Fruit fly (Drosophila melanogaster): Measurements from ENCODE around the gene pigeon.

The pigeon gene

DNA sequence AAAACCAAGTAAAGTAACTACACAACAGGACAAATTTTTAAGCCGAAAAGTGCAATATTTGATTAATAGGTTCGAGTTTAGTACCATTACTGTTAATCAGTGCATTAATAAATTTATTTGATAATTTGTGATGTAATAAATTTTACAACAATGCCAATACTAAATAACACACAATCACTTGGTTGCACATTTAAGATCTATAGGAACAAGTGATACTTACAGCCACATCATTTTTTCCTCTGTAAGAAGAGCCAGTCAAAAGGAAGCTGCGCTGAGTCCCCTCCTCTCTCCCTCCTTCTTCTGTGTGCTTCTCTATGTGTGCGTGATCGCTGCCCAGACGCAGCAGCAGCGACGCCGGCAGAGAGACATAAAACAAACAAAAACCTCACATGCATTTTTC is 49.1 kb upstream of the pigeon start (continued):
- TF ChIP-seq Xbp1 (GFP tag; optimal IDR thresholded peaks at IDR 0.05) (no peak), CG7928 (GFP tag; optimal IDR thresholded peaks at IDR 0.05) (no peak), bigmax (GFP tag; optimal IDR thresholded peaks at IDR 0.05) (no peak), CG12104 (GFP tag; optimal IDR thresholded peaks at IDR 0.05) (no peak), pros (GFP tag; optimal IDR thresholded peaks at IDR 0.05) (peak; percentile 34), CG12744 (GFP tag; optimal IDR thresholded peaks at IDR 0.05) (no peak), CG13424 (tag; optimal IDR thresholded peaks at IDR 0.05) (no peak), Gug (GFP tag; IDR thresholded peaks at IDR 0.05) (no peak), Spps (tag; optimal IDR thresholded peaks at IDR 0.05) (peak; percentile 30), dm (GFP tag; optimal IDR thresholded peaks at IDR 0.05) (no peak), Fer1 (GFP tag; optimal IDR thresholded peaks at IDR 0.05) (no peak), CG31388 (GFP tag; optimal IDR thresholded peaks at IDR 0.05) (no peak), bcd (GFP tag; optimal IDR thresholded peaks at IDR 0.05) (no peak), ro (GFP tag; IDR thresholded peaks at IDR 0.05) (no peak), CG6272 (GFP tag; IDR thresholded peaks at IDR 0.05) (no peak), CG10366 (GFP tag; IDR thresholded peaks at IDR 0.05) (no peak), CG15073 (GFP tag; optimal IDR thresholded peaks at IDR 0.05) (peak; percentile 36), CG3407 (GFP tag; optimal IDR thresholded peaks at IDR 0.05) (peak; percentile 1), ara (GFP tag; IDR thresholded peaks at IDR 0.05) (peak; percentile 58), CTCF (GFP tag; optimal IDR thresholded peaks at IDR 0.05) (no peak), CG12391 (tag; optimal IDR thresholded peaks at IDR 0.05) (peak; percentile 61), schlank (tag; optimal IDR thresholded peaks at IDR 0.05) (no peak), Max (GFP tag; optimal IDR thresholded peaks at IDR 0.05) (no peak), CoRest (tag; optimal IDR thresholded peaks at IDR 0.05) (peak; percentile 33), Dip3 (GFP tag; optimal IDR thresholded peaks at IDR 0.05) (no peak), slp2 (GFP tag; optimal IDR thresholded peaks at IDR 0.05) (no peak), CG7271 (tag; optimal IDR thresholded peaks at IDR 0.05) (no peak), lola (GFP tag; optimal IDR thresholded peaks at IDR 0.05) (peak in 1 of 3 experiments; percentile 80), CG4404 (GFP tag; IDR thresholded peaks at IDR 0.05) (peak; percentile 50; the same call in 1 of the 2 replicates), aop (GFP tag; IDR thresholded peaks at IDR 0.05) (no peak), CG8281 (tag; optimal IDR thresholded peaks at IDR 0.05) (no peak), dmrt11E (tag; optimal IDR thresholded peaks at IDR 0.05) (peak; percentile 89), D (optimal IDR thresholded peaks at IDR 0.05) (no peak), D (GFP tag; optimal IDR thresholded peaks at IDR 0.05) (peak; percentile 3), eve (GFP tag; optimal IDR thresholded peaks at IDR 0.05) (no peak), danr (GFP tag; IDR thresholded peaks at IDR 0.05) (no peak), CG10267 (tag; optimal IDR thresholded peaks at IDR 0.05) (peak; percentile 46), Jarid2 (GFP tag; optimal IDR thresholded peaks at IDR 0.05) (no peak), cas (GFP tag; IDR thresholded peaks at IDR 0.05) (no peak), Optix (GFP tag; IDR thresholded peaks at IDR 0.05) (no peak), CG2202 (tag; optimal IDR thresholded peaks at IDR 0.05) (peak; percentile 56), fd64A (GFP tag; optimal IDR thresholded peaks at IDR 0.05) (no peak), CG8478 (optimal IDR thresholded peaks at IDR 0.05) (no peak), HHEX (GFP tag; optimal IDR thresholded peaks at IDR 0.05) (no peak), CG2889 (GFP tag; IDR thresholded peaks at IDR 0.05) (no peak), CG9437 (GFP tag; optimal IDR thresholded peaks at IDR 0.05) (no peak), caup (GFP tag; optimal IDR thresholded peaks at IDR 0.05; ENCODE audit: severe bottlenecking) (no peak), esg (GFP tag; conservative IDR thresholded peaks at IDR 0.05) (no peak), ttk (GFP tag; IDR thresholded peaks at IDR 0.05) (no peak), klu (GFP tag; IDR thresholded peaks at IDR 0.05) (no peak), nmo (GFP tag; optimal IDR thresholded peaks at IDR 0.05) (peak; percentile 51), Ssrp (tag; optimal IDR thresholded peaks at IDR 0.05) (peak; percentile 46), Bteb2 (GFP tag; optimal IDR thresholded peaks at IDR 0.05) (no peak)
